Fruit fly (Drosophila melanogaster) whole organism, embryonic: ENCODE measurements around the gene Parg.

ENCODE experiments used
- Asciz ChIP-seq: fragments of 200-800 bp; sonication (Bioruptor generic); optimal IDR thresholded peaks from 2 replicates; lab custom pipeline; 2017; ENCODE audit warnings: missing biosample characterization, mild to moderate bottlenecking, missing genetic modification characterization, missing genetic modification reagents
- Atf-2 ChIP-seq: fragments of 200-800 bp; sonication (Bioruptor generic); optimal IDR thresholded peaks from 2 replicates; lab custom pipeline; 2016; ENCODE audit warnings: missing biosample characterization, missing genetic modification characterization
- CG10366 ChIP-seq: fragments of 200-800 bp; sonication (Bioruptor generic); IDR thresholded peaks from 2 replicates; pipeline ENCODE4 v1.3.6; 2022; ENCODE audit warnings: missing biosample characterization, missing genetic modification characterization
- CG10959 ChIP-seq: fragments of 200-800 bp; sonication (Bioruptor generic); IDR thresholded peaks from 2 replicates; pipeline ENCODE4 v1.3.6; 2022; ENCODE audit warnings: missing biosample characterization, missing genetic modification characterization
- CG12219 ChIP-seq: fragments of 200-800 bp; sonication (Bioruptor generic); optimal IDR thresholded peaks from 3 replicates; lab custom pipeline; 2018; ENCODE audit warnings: missing biosample characterization, mild to moderate bottlenecking, missing genetic modification characterization
- CG15696 ChIP-seq: fragments of 200-800 bp; sonication (Bioruptor generic); optimal IDR thresholded peaks from 2 replicates; lab custom pipeline; 2019; ENCODE audit warnings: missing biosample characterization, mild to moderate bottlenecking, missing genetic modification characterization, moderate library complexity
- CG16813 ChIP-seq: fragments of 200-800 bp; sonication (Bioruptor generic); IDR thresholded peaks from 3 replicates; pipeline ENCODE4 v1.3.6; 2022; ENCODE audit warnings: missing biosample characterization, missing genetic modification characterization; ENCODE audit not compliant: partially characterized antibody
- CG17359 ChIP-seq: fragments of 200-800 bp; sonication (Bioruptor generic); optimal IDR thresholded peaks from 3 replicates; lab custom pipeline; 2018; ENCODE audit warnings: missing biosample characterization, mild to moderate bottlenecking, missing genetic modification characterization, moderate library complexity
- CG17829 ChIP-seq: fragments of 200-800 bp; optimal IDR thresholded peaks from 2 replicates; lab custom pipeline; 2019; ENCODE audit warnings: missing biosample characterization, mild to moderate bottlenecking, missing genetic modification characterization, moderate library complexity
- CG2875 ChIP-seq: fragments of 200-800 bp; sonication (Bioruptor generic); optimal IDR thresholded peaks from 2 replicates; lab custom pipeline; 2017; ENCODE audit warnings: missing biosample characterization, mild to moderate bottlenecking, missing genetic modification characterization, missing genetic modification reagents
- CG30020 ChIP-seq: fragments of 200-800 bp; optimal IDR thresholded peaks from 2 replicates; lab custom pipeline; 2019; ENCODE audit warnings: missing biosample characterization, mild to moderate bottlenecking, missing genetic modification characterization, moderate library complexity
- CG31441 ChIP-seq: fragments of 200-800 bp; sonication (Bioruptor generic); IDR thresholded peaks from 2 replicates; pipeline ENCODE4 v1.3.6; 2022; ENCODE audit warnings: missing biosample characterization, missing genetic modification characterization
- CG3407 ChIP-seq: fragments of 200-800 bp; sonication (Bioruptor generic); optimal IDR thresholded peaks from 2 replicates; lab custom pipeline; 2018; ENCODE audit warnings: missing biosample characterization, mild to moderate bottlenecking, missing genetic modification characterization
- CG4360 ChIP-seq: fragments of 200-800 bp; sonication (Bioruptor generic); IDR thresholded peaks from 2 replicates; pipeline ENCODE4 v1.3.6; 2022; ENCODE audit warnings: missing biosample characterization, missing genetic modification characterization
- CG4854 ChIP-seq: fragments of 200-800 bp; sonication (Bioruptor generic); optimal IDR thresholded peaks from 2 replicates; lab custom pipeline; 2016; ENCODE audit warnings: missing biosample characterization, missing genetic modification characterization, inconsistent platforms
- CG6683 ChIP-seq: fragments of 200-800 bp; sonication (Bioruptor generic); optimal IDR thresholded peaks from 2 replicates; lab custom pipeline; 2017; ENCODE audit warnings: missing biosample characterization, mild to moderate bottlenecking, missing genetic modification characterization, missing genetic modification reagents
- CG7987 ChIP-seq: fragments of 200-800 bp; sonication (Bioruptor generic); optimal IDR thresholded peaks from 2 replicates; lab custom pipeline; 2018; ENCODE audit warnings: missing biosample characterization, mild to moderate bottlenecking, missing genetic modification characterization, moderate library complexity
- CHES-1-like ChIP-seq: fragments of 200-800 bp; sonication (Bioruptor generic); optimal IDR thresholded peaks from 2 replicates; lab custom pipeline; 2016; ENCODE audit warnings: missing biosample characterization, missing genetic modification characterization
- CTCF ChIP-seq: fragments of 200-800 bp; sonication (Bioruptor generic); optimal IDR thresholded peaks from 2 replicates; lab custom pipeline; 2017; ENCODE audit warnings: missing biosample characterization, mild to moderate bottlenecking, missing genetic modification characterization, moderate library complexity
- D19B ChIP-seq: fragments of 200-800 bp; sonication (Bioruptor generic); optimal IDR thresholded peaks from 2 replicates; lab custom pipeline; 2017; ENCODE audit warnings: missing biosample characterization, mild to moderate bottlenecking, missing genetic modification characterization
- Dfd ChIP-seq, 2 experiments: fragments of >200 bp; optimal IDR thresholded peaks; 2 replicates each; lab custom pipeline; 2017; ENCODE audit warnings: missing biosample characterization in 2 of 2, missing genetic modification characterization in 2 of 2
- Dip3 ChIP-seq: fragments of 200-800 bp; sonication (Bioruptor generic); optimal IDR thresholded peaks from 3 replicates; lab custom pipeline; 2016; ENCODE audit warnings: missing biosample characterization, missing genetic modification characterization
- Dref ChIP-seq: fragments of 200-800 bp; sonication (Bioruptor generic); IDR thresholded peaks from 2 replicates; pipeline ENCODE4 v1.3.6; 2022; ENCODE audit warnings: missing biosample characterization, missing genetic modification characterization
- Drgx ChIP-seq: fragments of 200-800 bp; sonication (Bioruptor generic); IDR thresholded peaks from 2 replicates; pipeline ENCODE4 v1.3.6; 2022; ENCODE audit warnings: missing biosample characterization, missing genetic modification characterization
- ERR ChIP-seq: fragments of 200-800 bp; sonication (Bioruptor generic); optimal IDR thresholded peaks from 2 replicates; lab custom pipeline; 2016; ENCODE audit warnings: missing biosample characterization, missing genetic modification characterization
- Fer2 ChIP-seq: fragments of 200-800 bp; sonication (Bioruptor generic); optimal IDR thresholded peaks from 2 replicates; lab custom pipeline; 2018; ENCODE audit warnings: missing biosample characterization, mild to moderate bottlenecking, missing genetic modification characterization, moderate library complexity
- H15 ChIP-seq: fragments of 200-800 bp; sonication (Bioruptor generic); IDR thresholded peaks from 3 replicates; pipeline ENCODE4 v1.3.6; 2022; ENCODE audit warnings: missing biosample characterization, missing genetic modification characterization
- HLH4C ChIP-seq: fragments of 200-800 bp; sonication (Bioruptor generic); IDR thresholded peaks from 3 replicates; pipeline ENCODE4 v1.3.6; 2022; ENCODE audit warnings: missing biosample characterization, missing genetic modification characterization; ENCODE audit not compliant: partially characterized antibody
- HmgZ ChIP-seq: fragments of 200-800 bp; sonication (Bioruptor generic); optimal IDR thresholded peaks from 2 replicates; lab custom pipeline; 2018; ENCODE audit warnings: missing biosample characterization, mild to moderate bottlenecking, missing genetic modification characterization
- Hr3 ChIP-seq: fragments of 200-800 bp; sonication (Bioruptor generic); optimal IDR thresholded peaks from 3 replicates; lab custom pipeline; 2016; ENCODE audit warnings: missing biosample characterization, missing genetic modification characterization
- NC2β ChIP-seq: fragments of 200-800 bp; sonication (Bioruptor generic); optimal IDR thresholded peaks from 2 replicates; lab custom pipeline; 2016; ENCODE audit warnings: missing biosample characterization, missing genetic modification characterization
- Spps ChIP-seq: fragments of 200-800 bp; sonication (Bioruptor generic); optimal IDR thresholded peaks from 2 replicates; lab custom pipeline; 2018; ENCODE audit warnings: missing biosample characterization, mild to moderate bottlenecking, missing genetic modification characterization
- Sry-δ ChIP-seq: fragments of 200-800 bp; sonication (Bioruptor generic); optimal IDR thresholded peaks from 2 replicates; lab custom pipeline; 2016; ENCODE audit warnings: missing biosample characterization, missing genetic modification characterization
- Stat92E ChIP-seq, 3 experiments: fragments of >200 bp in 2 of 3; fragments of 200-800 bp in 1 of 3; sonication (Bioruptor generic) in 1 of 3; optimal IDR thresholded peaks; 2 replicates each; lab custom pipeline; 2017 to 2019; ENCODE audit warnings: missing biosample characterization in 3 of 3, missing genetic modification characterization in 3 of 3, mild to moderate bottlenecking in 1 of 3, moderate library complexity in 1 of 3
- Usf ChIP-seq: fragments of 200-800 bp; sonication (Bioruptor generic); optimal IDR thresholded peaks from 2 replicates; lab custom pipeline; 2017; ENCODE audit warnings: missing genotype, missing biosample characterization, missing genetic modification characterization
- bigmax ChIP-seq: fragments of 200-800 bp; sonication (Bioruptor generic); optimal IDR thresholded peaks from 2 replicates; lab custom pipeline; 2018; ENCODE audit warnings: missing biosample characterization, mild to moderate bottlenecking, missing genetic modification characterization
- crp ChIP-seq, 2 experiments: fragments of 200-800 bp; sonication (Bioruptor generic); optimal IDR thresholded peaks; 2 replicates in 1 of 2; 3 replicates in 1 of 2; lab custom pipeline; 2017; ENCODE audit warnings: missing biosample characterization in 2 of 2, missing genetic modification characterization in 2 of 2, mild to moderate bottlenecking in 1 of 2, moderate library complexity in 1 of 2
- dmrt99B ChIP-seq: fragments of 200-800 bp; sonication (Bioruptor generic); optimal IDR thresholded peaks from 2 replicates; lab custom pipeline; 2018; ENCODE audit warnings: missing biosample characterization, mild to moderate bottlenecking, missing genetic modification characterization, moderate library complexity
- eve ChIP-seq, 2 experiments: fragments of >200 bp; optimal IDR thresholded peaks; 2 replicates each; lab custom pipeline; 2017; ENCODE audit warnings: missing biosample characterization in 2 of 2, missing genetic modification characterization in 2 of 2
- gem ChIP-seq: fragments of 200-800 bp; sonication (Bioruptor generic); optimal IDR thresholded peaks from 2 replicates; lab custom pipeline; 2019; ENCODE audit warnings: missing biosample characterization, mild to moderate bottlenecking, missing genetic modification characterization, moderate library complexity
- grau ChIP-seq: fragments of 200-800 bp; optimal IDR thresholded peaks from 3 replicates; lab custom pipeline; 2019; ENCODE audit warnings: missing biosample characterization, mild to moderate bottlenecking, missing genetic modification characterization, moderate library complexity
- hkb ChIP-seq, 2 experiments: fragments of 200-800 bp in 1 of 2; fragments of >200 bp in 1 of 2; sonication (Bioruptor generic) in 1 of 2; IDR thresholded peaks in 1 of 2; optimal IDR thresholded peaks in 1 of 2; 2 replicates each; pipeline versions ENCODE4 v1.3.6 to Lab custom; 2017 to 2022; ENCODE audit warnings: missing biosample characterization in 1 of 2, missing genetic modification characterization in 1 of 2
- odd ChIP-seq: fragments of 200-800 bp; sonication (Bioruptor generic); optimal IDR thresholded peaks from 2 replicates; lab custom pipeline; 2017; ENCODE audit warnings: missing biosample characterization, mild to moderate bottlenecking, missing genetic modification characterization
- pfk ChIP-seq: fragments of 200-800 bp; sonication (Bioruptor generic); optimal IDR thresholded peaks from 2 replicates; lab custom pipeline; 2018; ENCODE audit warnings: missing biosample characterization, mild to moderate bottlenecking, missing genetic modification characterization, moderate library complexity
- pzg ChIP-seq: fragments of 200-800 bp; sonication (Bioruptor generic); optimal IDR thresholded peaks from 3 replicates; lab custom pipeline; 2018; ENCODE audit warnings: missing biosample characterization, mild to moderate bottlenecking, missing genetic modification characterization, moderate library complexity
- sisA ChIP-seq: fragments of 200-800 bp; sonication (Bioruptor generic); IDR thresholded peaks from 2 replicates; pipeline ENCODE4 v1.3.6; 2022; ENCODE audit warnings: missing biosample characterization, missing genetic modification characterization
- ttk ChIP-seq: fragments of 200-800 bp; sonication (Bioruptor generic); IDR thresholded peaks from 2 replicates; pipeline ENCODE4 v2.1.2; 2022; ENCODE audit warnings: missing biosample characterization, missing genetic modification characterization
- unc-4 ChIP-seq: fragments of 200-800 bp; sonication (Bioruptor generic); IDR thresholded peaks from 2 replicates; pipeline ENCODE4 v1.3.6; 2022; ENCODE audit warnings: missing biosample characterization, missing genetic modification characterization; ENCODE audit not compliant: partially characterized antibody
- z ChIP-seq: fragments of 200-800 bp; sonication (Bioruptor generic); IDR thresholded peaks from 3 replicates; pipeline ENCODE4 v1.3.6; 2022; ENCODE audit warnings: missing biosample characterization, missing genetic modification characterization
- zfh2 ChIP-seq: fragments of 200-800 bp; sonication (Bioruptor generic); optimal IDR thresholded peaks from 2 replicates; lab custom pipeline; 2016; ENCODE audit warnings: missing biosample characterization, missing genetic modification characterization

Parg gene

dm6 chrX:3690631-3691030 is 19.3 kb upstream of the Parg start (continued):
- TF ChIP-seq gem (tag; lab: Kevin White, UChicago) (peak; percentile 66), CG10959 (no peak; the same call in 1 of the 2 replicates), CG31441 (GFP tag; lab: Robert Waterston, UW) (peak; percentile 52; the same call in 1 of the 2 replicates), Atf-2 (GFP tag; lab: Kevin White, UChicago) (peak; percentile 19), HmgZ (peak; percentile 20), HLH4C (no peak), CHES-1-like (GFP tag; lab: Kevin White, UChicago) (peak; percentile 30), Fer2 (tag; lab: Kevin White, UChicago) (no peak), hkb (optimal IDR thresholded peaks at IDR 0.05; lab: Kevin White, UChicago) (no peak), hkb (GFP tag; IDR thresholded peaks at IDR 0.05; lab: Robert Waterston, UW) (0 out of 2 replicates have a peak, but pooled peaks have one; percentile 43), CG12219 (GFP tag; lab: Kevin White, UChicago) (peak; percentile 41), CG7987 (no peak), CG2875 (GFP tag; lab: Kevin White, UChicago) (peak; percentile 32), eve (GFP tag; optimal IDR thresholded peaks at IDR 0.05; lab: Kevin White, UChicago) (peak in 1 of 2 experiments; percentile 82), crp (GFP tag; optimal IDR thresholded peaks at IDR 0.05; lab: Kevin White, UChicago) (no peak), Drgx (no peak), Asciz (no peak), unc-4 (GFP tag; lab: Robert Waterston, UW) (no peak), NC2β (GFP tag; lab: Kevin White, UChicago) (peak; percentile 15), grau (tag; lab: Kevin White, UChicago) (peak; percentile 98), odd (GFP tag; lab: Kevin White, UChicago) (no peak), CG10366 (GFP tag; lab: Robert Waterston, UW) (peak; percentile 34; the same call in 1 of the 2 replicates), CG15696 (peak; percentile 35), D19B (GFP tag; lab: Kevin White, UChicago) (peak; percentile 30), Dfd (GFP tag; optimal IDR thresholded peaks at IDR 0.05; lab: Kevin White, UChicago) (no peak), Dref (no peak), CG6683 (GFP tag; lab: Kevin White, UChicago) (no peak), CG4360 (GFP tag; lab: Robert Waterston, UW) (no peak), CTCF (GFP tag; lab: Kevin White, UChicago) (no peak), pzg (GFP tag; lab: Kevin White, UChicago) (no peak), CG3407 (peak; percentile 30), Usf (GFP tag; lab: Kevin White, UChicago) (no peak), z (GFP tag; lab: Robert Waterston, UW) (no peak), pfk (GFP tag; lab: Kevin White, UChicago) (no peak), ttk (GFP tag; lab: Robert Waterston, UW) (peak; percentile 27; the same call in 1 of the 2 replicates), CG4854 (GFP tag; lab: Kevin White, UChicago) (no peak), Dip3 (GFP tag; lab: Kevin White, UChicago) (peak; percentile 30), CG30020 (tag; lab: Kevin White, UChicago) (no peak), dmrt99B (tag; lab: Kevin White, UChicago) (peak; percentile 65), zfh2 (GFP tag; lab: Kevin White, UChicago) (no peak), Hr3 (GFP tag; lab: Kevin White, UChicago) (no peak), Sry-δ (GFP tag; lab: Kevin White, UChicago) (peak; percentile 10), Stat92E (GFP tag; optimal IDR thresholded peaks at IDR 0.05; lab: Kevin White, UChicago) (no peak), ERR (no peak), bigmax (GFP tag; lab: Kevin White, UChicago) (no peak), CG16813 (0 out of 3 replicates have a peak, but pooled peaks have one; percentile 13), CG17829 (tag; lab: Kevin White, UChicago) (peak; percentile 52), Spps (tag; lab: Kevin White, UChicago) (no peak), CG17359 (tag; lab: Kevin White, UChicago) (peak; percentile 57), H15 (0 out of 3 replicates have a peak, but pooled peaks have one; percentile 22), sisA (peak; percentile 51)
